Fruit fly (Drosophila melanogaster) whole organism, prepupa: ENCODE measurements around the gene Nnf1b.

Experiments used
- CG10631 ChIP-seq: fragments of 200-800 bp; sonication (Bioruptor generic); optimal IDR thresholded peaks from 2 replicates; lab custom pipeline; 2016; ENCODE audit warnings: missing biosample characterization, missing genetic modification characterization
- CG10669 ChIP-seq: fragments of 200-800 bp; sonication (Bioruptor generic); optimal IDR thresholded peaks from 3 replicates; lab custom pipeline; 2018; ENCODE audit warnings: missing biosample characterization, mild to moderate bottlenecking, missing genetic modification characterization, moderate library complexity
- CG11294 ChIP-seq: fragments of 200-800 bp; sonication (Bioruptor generic); IDR thresholded peaks from 2 replicates; pipeline ENCODE4 v1.3.6; 2022; ENCODE audit warnings: missing biosample characterization, missing genetic modification characterization
- CG11762 ChIP-seq: fragments of 200-800 bp; sonication (Bioruptor generic); optimal IDR thresholded peaks from 3 replicates; lab custom pipeline; 2016; ENCODE audit warnings: missing biosample characterization, missing genetic modification characterization; ENCODE audit not compliant: insufficient read depth
- CG1621 ChIP-seq: fragments of 200-800 bp; sonication (Bioruptor generic); optimal IDR thresholded peaks from 3 replicates; lab custom pipeline; 2018; ENCODE audit warnings: missing biosample characterization, mild to moderate bottlenecking, missing genetic modification characterization
- CG16779 ChIP-seq: fragments of 200-800 bp; sonication (Bioruptor generic); optimal IDR thresholded peaks from 3 replicates; lab custom pipeline; 2017; ENCODE audit warnings: missing biosample characterization, mild to moderate bottlenecking, missing genetic modification characterization
- CG3032 ChIP-seq: fragments of 200-800 bp; optimal IDR thresholded peaks from 2 replicates; lab custom pipeline; 2019; ENCODE audit warnings: missing biosample characterization, mild to moderate bottlenecking, missing genetic modification characterization, moderate library complexity
- CG32006 ChIP-seq: fragments of 200-800 bp; sonication (Bioruptor generic); optimal IDR thresholded peaks from 3 replicates; lab custom pipeline; 2017; ENCODE audit warnings: missing biosample characterization, mild to moderate bottlenecking, missing genetic modification characterization
- CG3919 ChIP-seq: fragments of 200-800 bp; sonication (Bioruptor generic); optimal IDR thresholded peaks from 3 replicates; lab custom pipeline; 2016; ENCODE audit warnings: missing biosample characterization, missing genetic modification characterization
- CG4318 ChIP-seq: fragments of 200-800 bp; sonication (Bioruptor generic); optimal IDR thresholded peaks from 3 replicates; lab custom pipeline; 2017; ENCODE audit warnings: missing biosample characterization, mild to moderate bottlenecking, missing genetic modification characterization
- CG6163 ChIP-seq: fragments of 200-800 bp; sonication (Bioruptor generic); IDR thresholded peaks from 3 replicates; pipeline ENCODE4 v1.3.6; 2022; ENCODE audit warnings: missing biosample characterization, missing genetic modification characterization
- CG6276 ChIP-seq: fragments of 200-800 bp; sonication (Bioruptor generic); optimal IDR thresholded peaks from 2 replicates; lab custom pipeline; 2017; ENCODE audit warnings: missing biosample characterization, mild to moderate bottlenecking, missing genetic modification characterization
- CG6792 ChIP-seq: fragments of 200-800 bp; sonication (Bioruptor generic); optimal IDR thresholded peaks from 3 replicates; lab custom pipeline; 2016; ENCODE audit warnings: missing biosample characterization, missing genetic modification characterization
- CG6854 ChIP-seq: fragments of 200-800 bp; sonication (Bioruptor generic); optimal IDR thresholded peaks from 2 replicates; lab custom pipeline; 2017; ENCODE audit warnings: missing biosample characterization, mild to moderate bottlenecking, missing genetic modification characterization
- CG7368 ChIP-seq: fragments of 200-800 bp; sonication (Bioruptor generic); optimal IDR thresholded peaks from 3 replicates; lab custom pipeline; 2016; ENCODE audit warnings: missing biosample characterization, missing genetic modification characterization
- CG8119 ChIP-seq: fragments of 200-800 bp; sonication (Bioruptor generic); IDR thresholded peaks from 3 replicates; pipeline ENCODE4 v1.3.6; 2022; ENCODE audit warnings: missing biosample characterization, missing genetic modification characterization
- CG8319 ChIP-seq: fragments of 200-800 bp; sonication (Bioruptor generic); optimal IDR thresholded peaks from 3 replicates; lab custom pipeline; 2016; ENCODE audit warnings: missing biosample characterization, missing genetic modification characterization
- Eip78C ChIP-seq: fragments of 200-800 bp; sonication (Bioruptor generic); peaks from one replicate; lab custom pipeline; 2016; ENCODE audit warnings: missing biosample characterization, missing genetic modification characterization
- Eip93F ChIP-seq: fragments of 200-800 bp; sonication (Bioruptor generic); optimal IDR thresholded peaks from 2 replicates; lab custom pipeline; 2016; ENCODE audit warnings: missing biosample characterization, mild to moderate bottlenecking, missing genetic modification characterization
- Ets21C ChIP-seq: fragments of 200-800 bp; sonication (Bioruptor generic); optimal IDR thresholded peaks from 3 replicates; lab custom pipeline; 2016; ENCODE audit warnings: missing biosample characterization, missing genetic modification characterization
- Hr38 ChIP-seq: sonication (Bioruptor generic); optimal IDR thresholded peaks from 2 replicates; lab custom pipeline; 2016; ENCODE audit warnings: missing biosample characterization, missing genetic modification characterization
- Lpt ChIP-seq: fragments of 200-800 bp; sonication (Bioruptor generic); optimal IDR thresholded peaks from 3 replicates; lab custom pipeline; 2016; ENCODE audit warnings: missing biosample characterization, missing genetic modification characterization
- Met ChIP-seq: fragments of 200-800 bp; sonication (Bioruptor generic); optimal IDR thresholded peaks from 3 replicates; lab custom pipeline; 2016; ENCODE audit warnings: missing biosample characterization, missing genetic modification characterization
- OdsH ChIP-seq: fragments of 200-800 bp; sonication (Bioruptor generic); optimal IDR thresholded peaks from 3 replicates; lab custom pipeline; 2016; ENCODE audit warnings: missing biosample characterization, missing genetic modification characterization
- Smox ChIP-seq: fragments of 200-800 bp; sonication (Bioruptor generic); optimal IDR thresholded peaks from 3 replicates; lab custom pipeline; 2016; ENCODE audit warnings: missing biosample characterization, missing genetic modification characterization
- Sox102F ChIP-seq: fragments of 200-800 bp; sonication (Bioruptor generic); optimal IDR thresholded peaks from 2 replicates; lab custom pipeline; 2016; ENCODE audit warnings: missing biosample characterization, mild to moderate bottlenecking, missing genetic modification characterization
- Sox14 ChIP-seq: fragments of 200-800 bp; sonication (Bioruptor generic); optimal IDR thresholded peaks from 3 replicates; lab custom pipeline; 2016; ENCODE audit warnings: missing biosample characterization, missing genetic modification characterization
- achi ChIP-seq: fragments of 200-800 bp; sonication (Bioruptor generic); optimal IDR thresholded peaks from 3 replicates; lab custom pipeline; 2016; ENCODE audit warnings: missing biosample characterization, missing genetic modification characterization
- cyc ChIP-seq: fragments of 200-800 bp; sonication (Bioruptor generic); optimal IDR thresholded peaks from 3 replicates; lab custom pipeline; 2016; ENCODE audit warnings: missing biosample characterization, missing genetic modification characterization
- dsx ChIP-seq: fragments of 200-800 bp; optimal IDR thresholded peaks from 3 replicates; lab custom pipeline; 2019; ENCODE audit warnings: missing biosample characterization, mild to moderate bottlenecking, missing genetic modification characterization, moderate library complexity; ENCODE audit not compliant: poor library complexity, severe bottlenecking
- esn ChIP-seq: fragments of 200-800 bp; sonication (Bioruptor generic); optimal IDR thresholded peaks from 2 replicates; lab custom pipeline; 2016; ENCODE audit warnings: missing biosample characterization, mild to moderate bottlenecking, missing genetic modification characterization, moderate library complexity
- fd85E ChIP-seq: fragments of 200-800 bp; sonication (Bioruptor generic); optimal IDR thresholded peaks from 3 replicates; lab custom pipeline; 2016; ENCODE audit warnings: missing biosample characterization, missing genetic modification characterization
- fkh ChIP-seq: fragments of 200-800 bp; sonication (Bioruptor generic); optimal IDR thresholded peaks from 3 replicates; lab custom pipeline; 2017; ENCODE audit warnings: missing biosample characterization, mild to moderate bottlenecking, missing genetic modification characterization, moderate library complexity
- net ChIP-seq: fragments of 200-800 bp; sonication (Bioruptor generic); optimal IDR thresholded peaks from 3 replicates; lab custom pipeline; 2016; ENCODE audit warnings: missing biosample characterization, missing genetic modification characterization
- svp ChIP-seq: fragments of 200-800 bp; sonication (Bioruptor generic); peaks from one replicate; lab custom pipeline; 2016; ENCODE audit warnings: missing biosample characterization, missing genetic modification characterization
- topi ChIP-seq: fragments of 200-800 bp; sonication (Bioruptor generic); optimal IDR thresholded peaks from 3 replicates; lab custom pipeline; 2016; ENCODE audit warnings: missing biosample characterization, missing genetic modification characterization
- vri ChIP-seq: fragments of 200-800 bp; sonication (Bioruptor generic); optimal IDR thresholded peaks from 3 replicates; lab custom pipeline; 2016; ENCODE audit warnings: missing biosample characterization, mild to moderate bottlenecking, missing genetic modification characterization

Gene Nnf1b

dm6 chr2L:819315-820032 lies 9.1 kb downstream of the Nnf1b start, which contains the start of the genes PGAP2 and Clp (continued):
- no peak for TF ChIP-seq net
- TF ChIP-seq CG11294 (GFP tag; lab: Robert Waterston, UW): no peak; the same call in 1 of the 2 replicates
- peak; percentile 50 for TF ChIP-seq CG6792 (GFP tag; lab: Kevin White, UChicago)
- peak; percentile 80 for TF ChIP-seq esn
- TF ChIP-seq CG11762 (GFP tag; lab: Kevin White, UChicago): peak; percentile 45
- TF ChIP-seq topi: no peak
- no peak for TF ChIP-seq achi (GFP tag; lab: Kevin White, UChicago)
- TF ChIP-seq CG8319 (GFP tag; lab: Kevin White, UChicago): no peak
- TF ChIP-seq CG6854 (GFP tag; lab: Kevin White, UChicago): peak; percentile 1
- TF ChIP-seq Eip93F (GFP tag; lab: Kevin White, UChicago): peak; percentile 63
- peak; percentile 13 for TF ChIP-seq Lpt (GFP tag; lab: Kevin White, UChicago)
- TF ChIP-seq Ets21C: peak; percentile 70
- peak; percentile 46 for TF ChIP-seq CG7368
- TF ChIP-seq CG32006: no peak
- TF ChIP-seq Smox: no peak
- no peak for TF ChIP-seq CG16779
- TF ChIP-seq CG8119 (GFP tag; lab: Robert Waterston, UW): peak; percentile 46; the same call in 2 of the 3 replicates
- peak; percentile 86 for TF ChIP-seq svp (GFP tag; lab: Kevin White, UChicago)
- TF ChIP-seq OdsH: no peak
- peak; percentile 64 for TF ChIP-seq cyc (GFP tag; lab: Kevin White, UChicago)
- no peak for TF ChIP-seq CG1621 (tag; lab: Kevin White, UChicago)
- TF ChIP-seq CG10669: peak; percentile 57
- TF ChIP-seq fkh (GFP tag; lab: Kevin White, UChicago): peak; percentile 84
- TF ChIP-seq Hr38 (GFP tag; lab: Kevin White, UChicago): no peak
- no peak for TF ChIP-seq Met (GFP tag; lab: Kevin White, UChicago)
- TF ChIP-seq CG6276 (GFP tag; lab: Kevin White, UChicago): no peak
- TF ChIP-seq fd85E (GFP tag; lab: Kevin White, UChicago): no peak
- no peak for TF ChIP-seq Sox102F
- TF ChIP-seq CG3919: peak; percentile 44
- no peak for TF ChIP-seq vri
- no peak for TF ChIP-seq CG10631 (GFP tag; lab: Kevin White, UChicago)
- no peak for TF ChIP-seq CG4318 (GFP tag; lab: Kevin White, UChicago)
- TF ChIP-seq dsx (GFP tag; lab: Kevin White, UChicago): no peak

DNA sequence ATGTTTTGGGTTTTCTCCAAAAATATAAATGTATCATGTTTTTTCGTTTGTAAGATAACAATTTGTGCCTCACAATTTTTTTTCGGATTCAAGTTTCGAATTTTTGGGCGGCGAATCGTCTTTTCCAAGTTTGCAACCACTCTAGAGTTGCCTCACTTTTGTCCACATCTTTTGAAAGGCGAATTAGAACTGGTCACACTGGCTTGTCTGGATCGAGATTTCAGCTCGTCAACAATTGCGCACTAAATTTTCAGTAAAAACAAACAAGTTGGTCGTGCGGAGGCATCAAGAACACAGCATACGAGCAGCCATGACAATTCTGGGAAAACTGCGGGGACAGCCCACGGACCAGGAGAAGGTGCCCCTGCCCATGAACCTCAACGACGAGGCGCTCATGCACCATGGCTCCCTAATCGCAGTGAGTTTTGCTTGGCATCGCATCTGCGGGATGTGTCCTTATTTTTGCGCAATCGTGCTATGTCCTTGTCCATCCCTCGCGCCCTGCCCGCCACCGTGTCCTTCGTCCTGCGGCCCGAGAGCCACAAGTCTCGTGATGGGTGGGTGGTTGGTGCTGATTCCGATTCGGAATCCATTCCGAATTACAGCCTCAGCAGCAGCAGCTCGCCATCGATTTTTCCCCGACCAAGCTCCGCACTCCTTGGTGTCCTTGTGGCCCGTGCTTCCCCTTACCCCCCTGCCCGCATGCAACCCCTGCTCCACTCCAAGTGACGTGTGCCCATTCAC lies 11.0 kb downstream of the Nnf1b start, which contains the start of gene CG3662:
Gene CG3662, plus strand, starts transcription at position 48 of the 744 bp plus-strand sequence.
- TF ChIP-seq fkh (GFP tag; lab: Kevin White, UChicago) (peak; percentile 47), CG6163 (GFP tag; lab: Robert Waterston, UW) (no peak), Eip78C (GFP tag; lab: Kevin White, UChicago) (peak; percentile 49), Sox14 (peak; percentile 1), svp (GFP tag; lab: Kevin White, UChicago) (peak; percentile 67), fd85E (GFP tag; lab: Kevin White, UChicago) (no peak), CG3032 (no peak), CG16779 (no peak), CG8119 (GFP tag; lab: Robert Waterston, UW) (0 out of 3 replicates have a peak, but pooled peaks have one; percentile 22)
